Fruit fly (Drosophila melanogaster): Measurements from ENCODE around the gene bab2.
A peak's percentile ranks its signal among the peaks of the same experiment; 100 is the strongest.

bab2 gene

dm6 chr3L:1101461-1101860 is 75.6 kb downstream of the bab2 start:
- TF ChIP-seq CG14655 (GFP tag; optimal IDR thresholded peaks at IDR 0.05) = no peak
- TF ChIP-seq CG4496 (GFP tag; IDR thresholded peaks at IDR 0.05) = 0 out of 3 replicates have a peak, but pooled peaks have one; percentile 24

- TF ChIP-seq CG13204 (GFP tag; optimal IDR thresholded peaks at IDR 0.05) (no peak), fd96Ca (GFP tag; IDR thresholded peaks at IDR 0.05) (no peak), D1 (tag; optimal IDR thresholded peaks at IDR 0.05) (no peak)
Observed at dm6 chr3L:1100660-1101139, 76.4 kb downstream of the bab2 start, which contains the start of gene bab1. TSS of gene bab1 (minus strand) at chr3L:1101089.

- TF ChIP-seq Pif1A (GFP tag; optimal IDR thresholded peaks at IDR 0.05) = no peak
- no peak for TF ChIP-seq CG17806 (tag; optimal IDR thresholded peaks at IDR 0.05)
- no peak for TF ChIP-seq CG8159 (tag; optimal IDR thresholded peaks at IDR 0.05)
- TF ChIP-seq CG4496 (GFP tag; IDR thresholded peaks at IDR 0.05) = no peak
- no peak for TF ChIP-seq CG14655 (GFP tag; optimal IDR thresholded peaks at IDR 0.05)
- TF ChIP-seq CG13204 (GFP tag; optimal IDR thresholded peaks at IDR 0.05) = no peak
- no peak for TF ChIP-seq EcR (GFP tag; optimal IDR thresholded peaks at IDR 0.05)
- no peak for TF ChIP-seq CG8301 (tag; optimal IDR thresholded peaks at IDR 0.05)
- no peak for TF ChIP-seq D1 (tag; optimal IDR thresholded peaks at IDR 0.05)
- TF ChIP-seq fd96Ca (GFP tag; IDR thresholded peaks at IDR 0.05) = no peak
- no peak for TF ChIP-seq rn (GFP tag; IDR thresholded peaks at IDR 0.05)
- no peak for TF ChIP-seq Ets98B (GFP tag; IDR thresholded peaks at IDR 0.05)
Observed at dm6 chr3L:1099012-1099411, 78.1 kb downstream of the bab2 start.

DNA sequence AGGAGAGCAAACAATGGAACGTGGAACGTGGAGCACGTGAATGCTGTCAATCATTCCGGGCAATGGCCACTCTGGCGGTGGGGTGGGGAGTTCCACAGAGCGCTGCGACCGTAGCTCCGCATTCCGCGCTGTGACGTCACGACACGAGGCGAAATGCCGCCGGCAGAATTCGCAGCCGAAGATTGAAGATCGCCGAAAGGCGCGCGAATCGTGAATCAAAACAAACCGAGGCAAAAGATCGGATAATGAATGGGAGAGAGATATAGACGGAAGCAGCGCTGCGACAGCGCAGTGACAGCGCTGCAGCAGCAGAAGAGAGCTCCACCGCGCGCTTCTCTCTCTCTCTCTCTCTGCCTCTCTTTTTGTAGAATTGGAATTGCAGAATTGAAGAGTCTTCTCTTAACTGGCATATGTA is 78.5 kb downstream of the bab2 start:
- TF ChIP-seq EcR (GFP tag; optimal IDR thresholded peaks at IDR 0.05) (peak; percentile 83), Pif1B (GFP tag; optimal IDR thresholded peaks at IDR 0.05) (no peak), CG13204 (GFP tag; optimal IDR thresholded peaks at IDR 0.05) (peak; percentile 72), fd96Ca (GFP tag; IDR thresholded peaks at IDR 0.05) (no peak), CG12605 (GFP tag; IDR thresholded peaks at IDR 0.05) (0 out of 2 replicates have a peak, but pooled peaks have one; percentile 23), CG8159 (tag; optimal IDR thresholded peaks at IDR 0.05) (no peak), CG17806 (tag; optimal IDR thresholded peaks at IDR 0.05) (no peak), Snoo (tag; optimal IDR thresholded peaks at IDR 0.05) (no peak)

dm6 chr3L:1096944-1097911 is 79.8 kb downstream of the bab2 start:
- TF ChIP-seq EcR (GFP tag; optimal IDR thresholded peaks at IDR 0.05) (no peak), CG9948 (tag; optimal IDR thresholded peaks at IDR 0.05) (peak; percentile 69), CG8301 (tag; optimal IDR thresholded peaks at IDR 0.05) (peak; percentile 36), Pif1B (GFP tag; optimal IDR thresholded peaks at IDR 0.05) (peak; percentile 69), Pif1A (GFP tag; optimal IDR thresholded peaks at IDR 0.05) (peak; percentile 70), CG10348 (GFP tag; IDR thresholded peaks at IDR 0.05) (no peak), Snoo (tag; optimal IDR thresholded peaks at IDR 0.05) (peak; percentile 87), CG15710 (tag; optimal IDR thresholded peaks at IDR 0.05) (peak; percentile 64), CG8159 (tag; optimal IDR thresholded peaks at IDR 0.05) (peak; percentile 74), CG32121 (GFP tag; IDR thresholded peaks at IDR 0.05) (no peak), CG17806 (tag; optimal IDR thresholded peaks at IDR 0.05) (peak; percentile 60), CG4496 (GFP tag; IDR thresholded peaks at IDR 0.05) (0 out of 3 replicates have a peak, but pooled peaks have one; percentile 56), rn (GFP tag; IDR thresholded peaks at IDR 0.05) (no peak), fd96Ca (GFP tag; IDR thresholded peaks at IDR 0.05) (0 out of 3 replicates have a peak, but pooled peaks have one; percentile 35), D1 (tag; optimal IDR thresholded peaks at IDR 0.05) (no peak), CG34367 (tag; optimal IDR thresholded peaks at IDR 0.05) (peak; percentile 42), CG13204 (GFP tag; optimal IDR thresholded peaks at IDR 0.05) (no peak), CG14655 (GFP tag; optimal IDR thresholded peaks at IDR 0.05) (peak; percentile 58), gl (tag; optimal IDR thresholded peaks at IDR 0.05) (peak; percentile 37)

DNA sequence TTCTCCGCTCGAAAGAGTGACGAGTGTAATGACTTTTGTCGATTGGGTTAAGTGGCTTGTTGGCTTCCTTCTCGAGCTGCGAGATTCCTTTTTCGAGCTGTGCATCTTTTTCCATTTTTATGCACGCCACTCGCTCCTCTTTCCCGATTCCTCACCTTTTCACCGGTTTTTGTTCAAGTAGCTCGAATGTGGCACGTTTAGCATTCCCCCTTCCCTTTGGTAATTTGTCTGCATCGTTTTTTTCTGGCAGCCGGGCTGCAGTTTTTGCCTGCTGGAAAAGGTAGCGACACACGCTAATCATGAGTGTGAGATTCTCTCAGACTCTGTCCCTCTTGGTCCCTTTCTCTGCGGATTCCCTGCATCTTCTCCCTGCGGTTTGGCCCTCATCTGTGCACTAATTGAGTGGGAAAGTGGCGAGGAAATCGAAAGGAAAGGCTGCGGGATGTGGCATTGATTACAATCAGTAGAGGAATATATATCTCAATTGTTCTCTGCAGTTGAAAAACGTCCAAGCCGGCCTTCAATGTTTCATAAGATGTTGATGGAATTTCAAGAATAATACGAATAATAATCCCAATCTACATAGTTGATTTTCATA is 81.0 kb downstream of the bab2 start:
- TF ChIP-seq CG15710 (tag; optimal IDR thresholded peaks at IDR 0.05) (no peak), CG8301 (tag; optimal IDR thresholded peaks at IDR 0.05) (no peak), CG17806 (tag; optimal IDR thresholded peaks at IDR 0.05) (no peak), Pif1A (GFP tag; optimal IDR thresholded peaks at IDR 0.05) (no peak), CG13204 (GFP tag; optimal IDR thresholded peaks at IDR 0.05) (peak; percentile 35), EcR (GFP tag; optimal IDR thresholded peaks at IDR 0.05) (peak; percentile 49), CG8159 (tag; optimal IDR thresholded peaks at IDR 0.05) (no peak), CG10348 (GFP tag; IDR thresholded peaks at IDR 0.05) (no peak)

Data from whole organism, pupa.